Fruit fly (Drosophila melanogaster): ENCODE measurements around the gene Arr2.

dm6 chr3L:8682551-8683375 lies 34.0 kb upstream of the Arr2 start:
- TF ChIP-seq pan (optimal IDR thresholded peaks at IDR 0.05) (no peak), pan (GFP tag; optimal IDR thresholded peaks at IDR 0.05 in 1 of 2, IDR thresholded peaks at IDR 0.05 in 1 of 2) (no peak), wdn (GFP tag; IDR thresholded peaks at IDR 0.05) (no peak), CG6175 (GFP tag; IDR thresholded peaks at IDR 0.05) (peak; percentile 13; the same call in 1 of the 3 replicates), Sin3A (optimal IDR thresholded peaks at IDR 0.05) (no peak), CG12219 (GFP tag; optimal IDR thresholded peaks at IDR 0.05) (no peak), Sox102F (GFP tag; optimal IDR thresholded peaks at IDR 0.05) (peak; percentile 7), gem (tag; optimal IDR thresholded peaks at IDR 0.05) (peak; percentile 9), CG16813 (GFP tag; IDR thresholded peaks at IDR 0.05; ENCODE audit: partially characterized antibody) (no peak), CG8388 (GFP tag; optimal IDR thresholded peaks at IDR 0.05) (no peak)

All from whole organism, embryonic.